Worm (Caenorhabditis elegans) whole organism, L4 larva: ENCODE results near the gene sdpn-1.

Source experiments
- cey-2 ChIP-seq: sonication (generic microtip); optimal IDR thresholded peaks from 3 replicates; lab custom pipeline; 2017; ENCODE audit warnings: missing genetic modification characterization, mild to moderate bottlenecking, missing compliant biosample characterization, antibody characterized with exemption, borderline replicate concordance; ENCODE audit not compliant: insufficient read depth
- lin-13 ChIP-seq: fragments of 150-350 bp; optimal IDR thresholded peaks from 2 replicates; lab custom pipeline; 2014; ENCODE audit warnings: missing biosample characterization, missing genetic modification reagents, missing genetic modification characterization
- mep-1 ChIP-seq: fragments of 150-350 bp; sonication (generic microtip); optimal IDR thresholded peaks from 3 replicates; lab custom pipeline; 2014; ENCODE audit warnings: missing biosample characterization, missing genetic modification characterization
- nhr-10 ChIP-seq: fragments of 150-350 bp; optimal IDR thresholded peaks from 2 replicates; lab custom pipeline; 2014; ENCODE audit warnings: missing biosample characterization, missing genetic modification characterization
- nhr-25 ChIP-seq: sonication (generic microtip); optimal IDR thresholded peaks from 2 replicates; lab custom pipeline; 2017; ENCODE audit warnings: missing genetic modification characterization, mild to moderate bottlenecking, missing compliant biosample characterization, antibody characterized with exemption, moderate library complexity, borderline replicate concordance; ENCODE audit not compliant: insufficient read depth
- pqm-1 ChIP-seq: sonication (generic microtip); optimal IDR thresholded peaks from 2 replicates; lab custom pipeline; 2017; ENCODE audit warnings: missing biosample characterization, missing genetic modification characterization
- snpc-4 ChIP-seq: fragments of 150-350 bp; optimal IDR thresholded peaks from 2 replicates; lab custom pipeline; 2014; ENCODE audit warnings: missing biosample characterization, missing genetic modification characterization
- zag-1 ChIP-seq: fragments of 150-350 bp; optimal IDR thresholded peaks from 2 replicates; lab custom pipeline; 2014; ENCODE audit warnings: missing biosample characterization, missing genetic modification characterization

- TF ChIP-seq cey-2 (tag; lab: Kevin White, UChicago) (no peak), snpc-4 (tag; lab: Kevin White, UChicago) (no peak), nhr-10 (tag; lab: Kevin White, UChicago) (no peak), lin-13 (GFP tag; lab: Kevin White, UChicago) (no peak), pqm-1 (tag; lab: Kevin White, UChicago) (no peak), nhr-25 (tag; lab: Kevin White, UChicago) (no peak), zag-1 (no peak), mep-1 (no peak)
Measured at ce11 chrX:8040967-8041366, 42.9 kb upstream of the sdpn-1 start, which contains the start of gene xol-1.
